Fruit fly (Drosophila melanogaster): ENCODE measurements around the gene brwl.

Gene brwl

DNA sequence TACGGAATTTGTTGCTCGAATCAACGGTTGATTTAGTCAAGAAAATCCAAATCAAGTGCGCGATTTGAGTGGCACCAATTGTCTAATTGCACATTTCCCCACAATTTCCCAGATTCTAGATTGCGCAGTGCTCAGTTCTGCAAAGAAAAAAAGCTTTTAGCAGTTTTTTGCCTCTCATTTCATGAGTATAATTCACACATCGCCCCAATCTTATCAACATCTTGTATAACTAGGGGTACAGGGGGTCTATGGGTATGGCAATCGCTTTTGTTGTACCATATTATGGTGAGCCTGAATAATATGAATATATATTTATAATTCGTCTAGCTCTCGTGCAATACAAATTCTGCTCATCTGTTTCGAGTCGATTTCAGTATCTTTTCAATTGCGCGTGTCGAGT lies 50.2 kb downstream of the brwl start:
- TF ChIP-seq CG14014 (GFP tag; IDR thresholded peaks at IDR 0.05) = no peak
- TF ChIP-seq CG12769 (tag; optimal IDR thresholded peaks at IDR 0.05) = no peak
- peak; percentile 96 for TF ChIP-seq sug (tag; optimal IDR thresholded peaks at IDR 0.05)
- TF ChIP-seq Pdp1 (GFP tag; optimal IDR thresholded peaks at IDR 0.05) = peak in 1 of 2 experiments; percentile 71
- TF ChIP-seq tx (GFP tag; optimal IDR thresholded peaks at IDR 0.05) = no peak

DNA sequence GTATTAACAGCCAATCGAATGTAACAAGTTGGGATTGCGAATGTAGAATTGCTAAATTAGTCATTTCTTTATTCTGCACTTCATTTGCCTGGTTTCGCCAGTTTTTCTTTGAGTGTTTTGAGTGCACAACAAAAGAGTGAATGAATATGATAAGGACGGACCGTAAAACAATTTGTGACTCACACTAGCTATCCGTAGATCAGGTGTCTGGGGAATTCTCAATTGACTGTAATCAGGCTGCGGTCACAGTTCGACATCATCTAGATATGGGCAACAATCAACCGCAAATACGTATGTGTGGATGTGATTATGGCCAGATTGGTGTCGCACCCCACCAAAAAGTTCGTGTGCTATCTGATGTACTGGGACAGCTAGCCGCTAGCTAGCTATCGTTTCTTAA lies 51.2 kb downstream of the brwl start:
- TF ChIP-seq Hr78 (GFP tag; optimal IDR thresholded peaks at IDR 0.05) (peak in 1 of 2 experiments; percentile 23), inv (GFP tag; IDR thresholded peaks at IDR 0.05; ENCODE audit: partially characterized antibody) (no peak), CG3407 (GFP tag; optimal IDR thresholded peaks at IDR 0.05) (no peak), Jarid2 (GFP tag; optimal IDR thresholded peaks at IDR 0.05) (no peak), Ets65A (GFP tag) (no peak), Sin3A (optimal IDR thresholded peaks at IDR 0.05) (no peak), bab2 (GFP tag; optimal IDR thresholded peaks at IDR 0.05) (no peak), BEAF-32 (GFP tag; optimal IDR thresholded peaks at IDR 0.05) (no peak), ewg (GFP tag; optimal IDR thresholded peaks at IDR 0.05) (no peak), CG12155 (GFP tag; optimal IDR thresholded peaks at IDR 0.05) (no peak), sd (tag; optimal IDR thresholded peaks at IDR 0.05) (peak; percentile 87), nom (GFP tag; optimal IDR thresholded peaks at IDR 0.05) (no peak), CG10565 (GFP tag; optimal IDR thresholded peaks at IDR 0.05) (no peak), NC2β (GFP tag; optimal IDR thresholded peaks at IDR 0.05) (no peak), CG31224 (GFP tag; IDR thresholded peaks at IDR 0.05) (no peak), gfzf (GFP tag; optimal IDR thresholded peaks at IDR 0.05) (no peak), gsb (GFP tag; IDR thresholded peaks at IDR 0.05) (no peak), Med (GFP tag) (peak; percentile 62), GATAe (GFP tag; conservative IDR thresholded peaks at IDR 0.05) (peak; percentile 73), knrl (GFP tag; IDR thresholded peaks at IDR 0.05; ENCODE audit: partially characterized antibody) (no peak), twi (tag; optimal IDR thresholded peaks at IDR 0.05) (no peak), slp2 (GFP tag; optimal IDR thresholded peaks at IDR 0.05) (no peak), CG11247 (GFP tag; IDR thresholded peaks at IDR 0.05) (no peak), exex (tag; optimal IDR thresholded peaks at IDR 0.05) (peak; percentile 95), gem (tag; optimal IDR thresholded peaks at IDR 0.05) (no peak), CG12236 (GFP tag; optimal IDR thresholded peaks at IDR 0.05) (no peak), NFAT (GFP tag; IDR thresholded peaks at IDR 0.05) (no peak), CG8924 (tag; optimal IDR thresholded peaks at IDR 0.05) (no peak), CG15269 (tag; optimal IDR thresholded peaks at IDR 0.05) (no peak), CG10654 (GFP tag; optimal IDR thresholded peaks at IDR 0.05) (no peak), sens (GFP tag) (no peak), h (optimal IDR thresholded peaks at IDR 0.05) (no peak), p53 (GFP tag; optimal IDR thresholded peaks at IDR 0.05) (no peak), NC2α (GFP tag; optimal IDR thresholded peaks at IDR 0.05) (no peak), cg (GFP tag; optimal IDR thresholded peaks at IDR 0.05) (peak; percentile 9), CG1024 (GFP tag; IDR thresholded peaks at IDR 0.05) (no peak), trem (tag; optimal IDR thresholded peaks at IDR 0.05) (no peak), chinmo (GFP tag; IDR thresholded peaks at IDR 0.05; ENCODE audit: partially characterized antibody) (no peak), sob (GFP tag; IDR thresholded peaks at IDR 0.05) (no peak), bcd (GFP tag; optimal IDR thresholded peaks at IDR 0.05) (no peak), gro (GFP tag; optimal IDR thresholded peaks at IDR 0.05) (peak; percentile 49), kay (GFP tag; optimal IDR thresholded peaks at IDR 0.05) (peak; percentile 54), Sox100B (GFP tag; optimal IDR thresholded peaks at IDR 0.05) (no peak), Awh (GFP tag; IDR thresholded peaks at IDR 0.05) (no peak), mirr (GFP tag; optimal IDR thresholded peaks at IDR 0.05) (peak; percentile 91), CG9215 (GFP tag; IDR thresholded peaks at IDR 0.05) (no peak)
